Worm (Caenorhabditis elegans) whole organism, L4 larva: ENCODE results near the gene C17H12.10.
A peak's percentile ranks its signal among the peaks of the same experiment; 100 is the strongest.

Experiments used
- F26F4.8 ChIP-seq: fragments of 200-800 bp; sonication (Bioruptor generic); conservative IDR thresholded peaks from 2 replicates; pipeline ENCODE4 v1.3.6; 2022; ENCODE audit warnings: missing genetic modification characterization, missing compliant biosample characterization
- F37D6.2 ChIP-seq: sonication (generic microtip); optimal IDR thresholded peaks from 2 replicates; lab custom pipeline; 2016; ENCODE audit warnings: mild to moderate bottlenecking, missing genetic modification characterization, missing compliant biosample characterization
- T20F7.1 ChIP-seq: fragments of 200-800 bp; sonication (Bioruptor generic); optimal IDR thresholded peaks from 2 replicates; lab custom pipeline; 2018; ENCODE audit warnings: mild to moderate bottlenecking, missing genetic modification characterization, missing compliant biosample characterization
- Y48G9A.11 ChIP-seq: fragments of 200-800 bp; sonication (Bioruptor generic); IDR thresholded peaks from 2 replicates; pipeline ENCODE4 v1.3.6; 2022; ENCODE audit warnings: missing genetic modification reagents, missing genetic modification characterization, missing compliant biosample characterization
- ZK337.2 ChIP-seq: fragments of 200-800 bp; sonication (Bioruptor generic); IDR thresholded peaks from 2 replicates; pipeline ENCODE4 v1.3.6; 2022; ENCODE audit warnings: missing genetic modification reagents, missing genetic modification characterization, missing compliant biosample characterization
- ZK546.5 ChIP-seq, 2 experiments: sonication (generic microtip); optimal IDR thresholded peaks; 2 replicates each; lab custom pipeline; 2017; ENCODE audit warnings: missing biosample characterization in 2 of 2, missing genetic modification characterization in 2 of 2
- aly-2 ChIP-seq: sonication (generic microtip); optimal IDR thresholded peaks from 2 replicates; lab custom pipeline; 2018; ENCODE audit warnings: missing biosample characterization, missing genetic modification characterization
- ceh-20 ChIP-seq: fragments of 200-800 bp; sonication (Bioruptor generic); IDR thresholded peaks from 2 replicates; pipeline ENCODE4 v1.3.6; 2022; ENCODE audit warnings: missing genetic modification reagents, missing genetic modification characterization, missing compliant biosample characterization
- ceh-32 ChIP-seq: sonication (generic microtip); optimal IDR thresholded peaks from 2 replicates; lab custom pipeline; 2016; ENCODE audit warnings: mild to moderate bottlenecking, missing genetic modification characterization, missing compliant biosample characterization; ENCODE audit not compliant: poor library complexity
- ceh-82 ChIP-seq: sonication (generic microtip); optimal IDR thresholded peaks from 2 replicates; lab custom pipeline; 2017; ENCODE audit warnings: missing biosample characterization, missing genetic modification characterization
- daf-12 ChIP-seq: fragments of 150-350 bp; optimal IDR thresholded peaks from 2 replicates; lab custom pipeline; 2014; ENCODE audit warnings: missing biosample characterization, missing genetic modification reagents, missing genetic modification characterization
- daf-16 ChIP-seq, 3 experiments: sonication (generic microtip); optimal IDR thresholded peaks; 2 replicates each; lab custom pipeline; 2016 to 2017; ENCODE audit warnings: missing genetic modification characterization in 3 of 3, missing genetic modification reagents in 3 of 3, mild to moderate bottlenecking in 2 of 3, missing compliant biosample characterization in 2 of 3, missing biosample characterization in 1 of 3, moderate library complexity in 1 of 3
- dmd-6 ChIP-seq: fragments of 200-800 bp; sonication (Bioruptor generic); IDR thresholded peaks from 2 replicates; pipeline ENCODE4 v1.3.6; 2022; ENCODE audit warnings: missing genetic modification reagents, missing genetic modification characterization, missing compliant biosample characterization
- dpl-1 ChIP-seq: fragments of 150-350 bp; optimal IDR thresholded peaks from 2 replicates; lab custom pipeline; 2014; ENCODE audit warnings: missing biosample characterization, missing genetic modification reagents, missing genetic modification characterization
- dve-1 ChIP-seq: sonication (generic microtip); optimal IDR thresholded peaks from 2 replicates; lab custom pipeline; 2017; ENCODE audit warnings: antibody characterized with exemption, mild to moderate bottlenecking, missing genetic modification characterization, missing compliant biosample characterization; ENCODE audit not compliant: insufficient read depth
- fos-1 ChIP-seq: fragments of 150-350 bp; optimal IDR thresholded peaks from 2 replicates; lab custom pipeline; 2014; ENCODE audit warnings: missing biosample characterization, missing genetic modification characterization
- hlh-30 ChIP-seq: sonication (generic microtip); optimal IDR thresholded peaks from 2 replicates; lab custom pipeline; 2017; ENCODE audit warnings: antibody characterized with exemption, mild to moderate bottlenecking, missing genetic modification characterization, missing compliant biosample characterization; ENCODE audit not compliant: insufficient read depth
- hmg-1.1 ChIP-seq: fragments of 200-800 bp; sonication (Bioruptor generic); IDR thresholded peaks from 2 replicates; pipeline ENCODE4 v1.3.6; 2022; ENCODE audit warnings: missing genetic modification reagents, missing genetic modification characterization, missing compliant biosample characterization
- jun-1 ChIP-seq: fragments of 150-350 bp; optimal IDR thresholded peaks from 2 replicates; lab custom pipeline; 2014; ENCODE audit warnings: missing biosample characterization, missing genetic modification reagents, missing genetic modification characterization
- lin-1 ChIP-seq: fragments of 200-800 bp; sonication (Bioruptor generic); IDR thresholded peaks from 2 replicates; pipeline ENCODE4 v1.3.6; 2022; ENCODE audit warnings: missing genetic modification reagents, missing genetic modification characterization, missing compliant biosample characterization
- lin-38 ChIP-seq: fragments of 200-800 bp; sonication (Bioruptor generic); IDR thresholded peaks from 2 replicates; pipeline ENCODE4 v1.3.6; 2022; ENCODE audit warnings: missing genetic modification reagents, missing genetic modification characterization, missing compliant biosample characterization
- lsy-2 ChIP-seq, 2 experiments: fragments of 150-350 bp in 1 of 2; sonication (generic microtip) in 1 of 2; optimal IDR thresholded peaks; 2 replicates each; lab custom pipeline; 2014 to 2017; ENCODE audit warnings: missing biosample characterization in 2 of 2, missing genetic modification characterization in 2 of 2
- mep-1 ChIP-seq: fragments of 150-350 bp; sonication (generic microtip); optimal IDR thresholded peaks from 3 replicates; lab custom pipeline; 2014; ENCODE audit warnings: missing biosample characterization, missing genetic modification characterization
- mxl-3 ChIP-seq: fragments of 200-800 bp; sonication (Bioruptor generic); optimal IDR thresholded peaks from 2 replicates; lab custom pipeline; 2018; ENCODE audit warnings: mild to moderate bottlenecking, missing genetic modification characterization, missing compliant biosample characterization
- nhr-237 ChIP-seq: sonication (generic microtip); optimal IDR thresholded peaks from 2 replicates; lab custom pipeline; 2017; ENCODE audit warnings: missing biosample characterization, missing genetic modification characterization
- nhr-28 ChIP-seq: fragments of 150-350 bp; optimal IDR thresholded peaks from 2 replicates; lab custom pipeline; 2014; ENCODE audit warnings: missing biosample characterization, missing genetic modification characterization
- pha-4 ChIP-seq, 2 experiments: fragments of 150-350 bp in 1 of 2; fragments of 200-800 bp in 1 of 2; sonication (Bioruptor generic) in 1 of 2; IDR thresholded peaks in 1 of 2; optimal IDR thresholded peaks in 1 of 2; 2 replicates each; pipeline versions ENCODE4 v1.3.6 to Lab custom; 2014 to 2022; ENCODE audit warnings: missing genetic modification characterization in 2 of 2, missing genetic modification reagents in 2 of 2, missing biosample characterization in 1 of 2, missing compliant biosample characterization in 1 of 2
- pqm-1 ChIP-seq: sonication (generic microtip); optimal IDR thresholded peaks from 2 replicates; lab custom pipeline; 2017; ENCODE audit warnings: missing biosample characterization, missing genetic modification characterization
- skn-1 ChIP-seq: fragments of 150-350 bp; optimal IDR thresholded peaks from 2 replicates; lab custom pipeline; 2014; ENCODE audit warnings: missing biosample characterization, missing genetic modification characterization
- snpc-1.2 ChIP-seq: fragments of 200-800 bp; sonication (Bioruptor generic); IDR thresholded peaks from 2 replicates; pipeline ENCODE4 v1.3.6; 2022; ENCODE audit warnings: missing genetic modification reagents, missing genetic modification characterization, missing compliant biosample characterization
- spr-1 ChIP-seq: sonication (generic microtip); optimal IDR thresholded peaks from 2 replicates; lab custom pipeline; 2016; ENCODE audit warnings: mild to moderate bottlenecking, missing genetic modification characterization, missing compliant biosample characterization
- tag-97 ChIP-seq: fragments of 200-800 bp; sonication (Bioruptor generic); IDR thresholded peaks from 2 replicates; pipeline ENCODE4 v1.3.6; 2022; ENCODE audit warnings: missing genetic modification characterization, missing compliant biosample characterization
- tra-1 ChIP-seq: fragments of 200-800 bp; sonication (Bioruptor generic); IDR thresholded peaks from 2 replicates; pipeline ENCODE4 v1.3.6; 2022; ENCODE audit warnings: missing genetic modification reagents, missing genetic modification characterization, missing compliant biosample characterization
- unc-130 ChIP-seq: sonication (generic microtip); optimal IDR thresholded peaks from 2 replicates; lab custom pipeline; 2016; ENCODE audit warnings: missing genetic modification reagents, missing genetic modification characterization, missing compliant biosample characterization
- unc-62 ChIP-seq, 3 experiments: fragments of 150-350 bp in 1 of 3; sonication (generic microtip); optimal IDR thresholded peaks in 2 of 3; peaks in 1 of 3; 1 replicate in 1 of 3; 2 replicates in 2 of 3; lab custom pipeline; 2014 to 2017; ENCODE audit warnings: missing biosample characterization in 3 of 3, missing genetic modification characterization in 3 of 3, missing genetic modification reagents in 3 of 3, missing genotype in 1 of 3

C17H12.10 gene

ce11 chrIV:6839091-6839522, 32.5 kb downstream of the C17H12.10 start (continued):
- no peak for TF ChIP-seq tag-97 (GFP tag; lab: Robert Waterston, UW)
- TF ChIP-seq ZK546.5 (tag; optimal IDR thresholded peaks at IDR 0.05; lab: Kevin White, UChicago): no peak
- peak; percentile 86 for TF ChIP-seq mep-1 (tag; lab: Kevin White, UChicago)
- 0 out of 2 replicates have a peak, but pooled peaks have one; percentile 37 for TF ChIP-seq lin-1 (GFP tag; lab: Robert Waterston, UW)
- TF ChIP-seq F37D6.2 (tag; lab: Kevin White, UChicago): peak; percentile 51
- TF ChIP-seq Y48G9A.11: no peak
- TF ChIP-seq dmd-6: peak; percentile 94
- TF ChIP-seq tra-1 (GFP tag; lab: Robert Waterston, UW): peak; percentile 72
- TF ChIP-seq skn-1 (tag; lab: Kevin White, UChicago): no peak
- TF ChIP-seq fos-1: no peak
- TF ChIP-seq nhr-237 (tag; lab: Kevin White, UChicago): no peak
- TF ChIP-seq ceh-32 (tag; lab: Kevin White, UChicago): no peak
- TF ChIP-seq jun-1: no peak
- peak; percentile 98 for TF ChIP-seq ZK337.2 (GFP tag; lab: Robert Waterston, UW)
- TF ChIP-seq aly-2 (tag; lab: Kevin White, UChicago): no peak

ce11 chrIV:6841562-6842282, 35.1 kb downstream of the C17H12.10 start:
- TF ChIP-seq hlh-30 (tag; lab: Kevin White, UChicago) (peak; percentile 39), ceh-20 (GFP tag; lab: Robert Waterston, UW) (no peak), pqm-1 (tag; lab: Kevin White, UChicago) (peak; percentile 14), ceh-82 (tag; lab: Kevin White, UChicago) (no peak), mxl-3 (GFP tag; lab: Kevin White, UChicago) (no peak), nhr-28 (tag; lab: Kevin White, UChicago) (peak; percentile 36), dpl-1 (GFP tag; lab: Kevin White, UChicago) (no peak), daf-16 (GFP tag; optimal IDR thresholded peaks at IDR 0.05; lab: Kevin White, UChicago) (no peak), daf-16 (tag; optimal IDR thresholded peaks at IDR 0.05; lab: Kevin White, UChicago) (peak; percentile 34)

- TF ChIP-seq T20F7.1 (GFP tag; lab: Kevin White, UChicago) (no peak), nhr-237 (tag; lab: Kevin White, UChicago) (no peak), pqm-1 (tag; lab: Kevin White, UChicago) (no peak), lin-38 (GFP tag; lab: Robert Waterston, UW) (peak; percentile 21; the same call in 1 of the 2 replicates), lsy-2 (tag; optimal IDR thresholded peaks at IDR 0.05; lab: Kevin White, UChicago) (no peak), pha-4 (GFP tag; IDR thresholded peaks at IDR 0.05; lab: Robert Waterston, UW) (no peak), pha-4 (tag; optimal IDR thresholded peaks at IDR 0.05; lab: Kevin White, UChicago) (no peak), tra-1 (GFP tag; lab: Robert Waterston, UW) (no peak), F37D6.2 (tag; lab: Kevin White, UChicago) (no peak), daf-12 (tag; lab: Kevin White, UChicago) (no peak), unc-130 (GFP tag; lab: Kevin White, UChicago) (peak; percentile 25), ZK546.5 (tag; optimal IDR thresholded peaks at IDR 0.05; lab: Kevin White, UChicago) (no peak), snpc-1.2 (GFP tag; lab: Robert Waterston, UW) (peak; percentile 68; the same call in 1 of the 2 replicates), dve-1 (tag; lab: Kevin White, UChicago) (no peak)
Measured at ce11 chrIV:6842470-6843008, 35.9 kb downstream of the C17H12.10 start, which contains the start of gene lip-1. Gene lip-1, plus strand, starts transcription at chrIV:6842958.

- TF ChIP-seq F26F4.8 (GFP tag; lab: Robert Waterston, UW) (no peak), spr-1 (tag; lab: Kevin White, UChicago) (no peak), unc-62 (GFP tag; optimal IDR thresholded peaks at IDR 0.05 in 1 of 2; lab: Kevin White, UChicago) (peak in 1 of 2 experiments; percentile 68), unc-62 (tag; optimal IDR thresholded peaks at IDR 0.05; lab: Kevin White, UChicago) (no peak), hmg-1.1 (GFP tag; lab: Robert Waterston, UW) (no peak)
Measured at ce11 chrIV:6852727-6853126, 46.1 kb downstream of the C17H12.10 start.
